Fruit fly (Drosophila melanogaster) whole organism, embryonic: ENCODE measurements around the gene Syx5.

Experiments used
- Bdp1 ChIP-seq: fragments of 200-800 bp; sonication (Bioruptor generic); optimal IDR thresholded peaks from 3 replicates; lab custom pipeline; 2016; ENCODE audit warnings: missing biosample characterization, missing genetic modification characterization
- CG11247 ChIP-seq: fragments of 200-800 bp; sonication (Bioruptor generic); IDR thresholded peaks from 2 replicates; pipeline ENCODE4 v1.3.6; 2022; ENCODE audit warnings: missing biosample characterization, missing genetic modification characterization
- CG12391 ChIP-seq: fragments of 200-800 bp; sonication (Bioruptor generic); optimal IDR thresholded peaks from 3 replicates; lab custom pipeline; 2018; ENCODE audit warnings: missing biosample characterization, mild to moderate bottlenecking, missing genetic modification characterization, moderate library complexity
- CG13123 ChIP-seq: fragments of 200-800 bp; sonication (Bioruptor generic); optimal IDR thresholded peaks from 2 replicates; lab custom pipeline; 2016; ENCODE audit warnings: missing biosample characterization, missing genetic modification characterization
- CG13624 ChIP-seq: fragments of 200-800 bp; sonication (Bioruptor generic); optimal IDR thresholded peaks from 2 replicates; lab custom pipeline; 2016; ENCODE audit warnings: missing biosample characterization, missing genetic modification characterization
- CG13775 ChIP-seq: fragments of 200-800 bp; sonication (Bioruptor generic); optimal IDR thresholded peaks from 3 replicates; lab custom pipeline; 2017; ENCODE audit warnings: missing biosample characterization, mild to moderate bottlenecking, missing genetic modification characterization
- CG14441 ChIP-seq: fragments of 200-800 bp; sonication (Bioruptor generic); IDR thresholded peaks from 2 replicates; pipeline ENCODE4 v1.3.6; 2022; ENCODE audit warnings: missing biosample characterization, missing genetic modification characterization
- CG14965 ChIP-seq: fragments of 200-800 bp; sonication (Bioruptor generic); optimal IDR thresholded peaks from 2 replicates; lab custom pipeline; 2016; ENCODE audit warnings: missing biosample characterization, missing genetic modification characterization, borderline replicate concordance
- CG17912 ChIP-seq: fragments of 200-800 bp; sonication (Bioruptor generic); optimal IDR thresholded peaks from 2 replicates; lab custom pipeline; 2018; ENCODE audit warnings: missing biosample characterization, mild to moderate bottlenecking, missing genetic modification characterization
- CG2116 ChIP-seq: fragments of 200-800 bp; sonication (Bioruptor generic); optimal IDR thresholded peaks from 3 replicates; lab custom pipeline; 2018; ENCODE audit warnings: missing biosample characterization, mild to moderate bottlenecking, missing genetic modification characterization
- CG2199 ChIP-seq: fragments of 200-800 bp; sonication (Bioruptor generic); IDR thresholded peaks from 3 replicates; pipeline ENCODE4 v1.3.6; 2022; ENCODE audit warnings: missing biosample characterization, missing genetic modification characterization
- CG30431 ChIP-seq: fragments of 200-800 bp; sonication (Bioruptor generic); optimal IDR thresholded peaks from 2 replicates; lab custom pipeline; 2017; ENCODE audit warnings: missing biosample characterization, missing genetic modification characterization
- CG31388 ChIP-seq: fragments of 200-800 bp; sonication (Bioruptor generic); optimal IDR thresholded peaks from 2 replicates; lab custom pipeline; 2016; ENCODE audit warnings: missing biosample characterization, missing genetic modification characterization
- CG3163 ChIP-seq: fragments of 200-800 bp; sonication (Bioruptor generic); optimal IDR thresholded peaks from 3 replicates; lab custom pipeline; 2016; ENCODE audit warnings: missing biosample characterization, missing genetic modification characterization
- CG3995 ChIP-seq: fragments of 200-800 bp; sonication (Bioruptor generic); optimal IDR thresholded peaks from 3 replicates; lab custom pipeline; 2016; ENCODE audit warnings: missing biosample characterization, missing genetic modification characterization
- CG43689 ChIP-seq: fragments of 200-800 bp; sonication (Bioruptor generic); IDR thresholded peaks from 2 replicates; pipeline ENCODE4 v1.3.6; 2022; ENCODE audit warnings: missing biosample characterization, missing genetic modification characterization
- CG4730 ChIP-seq: fragments of 200-800 bp; sonication (Bioruptor generic); IDR thresholded peaks from 2 replicates; pipeline ENCODE4 v1.3.6; 2022; ENCODE audit warnings: missing biosample characterization, missing genetic modification characterization
- CG6854 ChIP-seq: fragments of 200-800 bp; sonication (Bioruptor generic); optimal IDR thresholded peaks from 3 replicates; lab custom pipeline; 2017; ENCODE audit warnings: missing biosample characterization, mild to moderate bottlenecking, missing genetic modification characterization
- CG7357 ChIP-seq: fragments of 200-800 bp; sonication (Bioruptor generic); IDR thresholded peaks from 3 replicates; pipeline ENCODE4 v1.3.6; 2022; ENCODE audit warnings: missing biosample characterization, missing genetic modification characterization
- CG7963 ChIP-seq: fragments of 200-800 bp; sonication (Bioruptor generic); IDR thresholded peaks from 3 replicates; pipeline ENCODE4 v1.3.6; 2022; ENCODE audit warnings: missing biosample characterization, missing genetic modification characterization; ENCODE audit not compliant: partially characterized antibody
- CG8388 ChIP-seq: fragments of 200-800 bp; sonication (Bioruptor generic); optimal IDR thresholded peaks from 2 replicates; lab custom pipeline; 2019; ENCODE audit warnings: missing biosample characterization, mild to moderate bottlenecking, missing genetic modification characterization, moderate library complexity
- D ChIP-seq, 2 experiments: fragments of 200-800 bp in 1 of 2; fragments of >200 bp in 1 of 2; sonication (Bioruptor generic) in 1 of 2; optimal IDR thresholded peaks; 2 replicates in 1 of 2; 3 replicates in 1 of 2; lab custom pipeline; 2017; ENCODE audit warnings: mild to moderate bottlenecking in 1 of 2, missing biosample characterization in 1 of 2, missing genetic modification characterization in 1 of 2, missing genetic modification reagents in 1 of 2
- D19A ChIP-seq: fragments of 200-800 bp; optimal IDR thresholded peaks from 3 replicates; lab custom pipeline; 2019; ENCODE audit warnings: missing biosample characterization, mild to moderate bottlenecking, missing genetic modification characterization, moderate library complexity
- Dp ChIP-seq: fragments of 200-800 bp; sonication (Bioruptor generic); optimal IDR thresholded peaks from 2 replicates; lab custom pipeline; 2018; ENCODE audit warnings: missing biosample characterization, mild to moderate bottlenecking, missing genetic modification characterization, moderate library complexity
- Fer3 ChIP-seq: fragments of 200-800 bp; sonication (Bioruptor generic); optimal IDR thresholded peaks from 2 replicates; lab custom pipeline; 2018; ENCODE audit warnings: missing biosample characterization, mild to moderate bottlenecking, missing genetic modification characterization, moderate library complexity
- HLHmδ ChIP-seq: fragments of 200-800 bp; sonication (Bioruptor generic); optimal IDR thresholded peaks from 2 replicates; lab custom pipeline; 2018; ENCODE audit warnings: missing biosample characterization, mild to moderate bottlenecking, missing genetic modification characterization, moderate library complexity
- Hr39 ChIP-seq: fragments of >200 bp; optimal IDR thresholded peaks from 2 replicates; lab custom pipeline; 2017
- Mad ChIP-seq: fragments of 200-800 bp; sonication (Bioruptor generic); optimal IDR thresholded peaks from 2 replicates; lab custom pipeline; 2016; ENCODE audit warnings: missing biosample characterization, missing genetic modification characterization
- Rx ChIP-seq: fragments of 200-800 bp; sonication (Bioruptor generic); IDR thresholded peaks from 2 replicates; pipeline ENCODE4 v1.3.6; 2022; ENCODE audit warnings: missing biosample characterization, missing genetic modification characterization
- Taf1 ChIP-seq: fragments of 200-800 bp; sonication (Bioruptor generic); IDR thresholded peaks from 2 replicates; pipeline ENCODE4 v1.3.6; 2022; ENCODE audit warnings: missing biosample characterization, missing genetic modification characterization
- ac ChIP-seq: fragments of 200-800 bp; sonication (Bioruptor generic); optimal IDR thresholded peaks from 3 replicates; lab custom pipeline; 2017; ENCODE audit warnings: missing biosample characterization, mild to moderate bottlenecking, missing genetic modification characterization
- al ChIP-seq: fragments of 200-800 bp; sonication (Bioruptor generic); IDR thresholded peaks from 2 replicates; pipeline ENCODE4 v1.3.6; 2022; ENCODE audit warnings: missing biosample characterization, missing genetic modification characterization
- cato ChIP-seq: fragments of 200-800 bp; sonication (Bioruptor generic); optimal IDR thresholded peaks from 2 replicates; lab custom pipeline; 2016; ENCODE audit warnings: missing biosample characterization, missing genetic modification characterization, borderline replicate concordance
- chif ChIP-seq, 2 experiments: fragments of 200-800 bp; sonication (Bioruptor generic); optimal IDR thresholded peaks; 3 replicates each; lab custom pipeline; 2016; ENCODE audit warnings: missing biosample characterization in 2 of 2, missing genetic modification characterization in 2 of 2
- dmrt11E ChIP-seq: fragments of 200-800 bp; sonication (Bioruptor generic); optimal IDR thresholded peaks from 3 replicates; lab custom pipeline; 2018; ENCODE audit warnings: missing biosample characterization, mild to moderate bottlenecking, missing genetic modification characterization, moderate library complexity
- dysf ChIP-seq: fragments of 200-800 bp; sonication (Bioruptor generic); IDR thresholded peaks from 3 replicates; pipeline ENCODE4 v1.3.6; 2022; ENCODE audit warnings: missing biosample characterization, missing genetic modification characterization
- eve ChIP-seq, 2 experiments: fragments of >200 bp; optimal IDR thresholded peaks; 2 replicates each; lab custom pipeline; 2017; ENCODE audit warnings: missing biosample characterization in 2 of 2, missing genetic modification characterization in 2 of 2
- gfzf ChIP-seq: fragments of 200-800 bp; sonication (Bioruptor generic); optimal IDR thresholded peaks from 2 replicates; lab custom pipeline; 2016; ENCODE audit warnings: missing biosample characterization, mild to moderate bottlenecking, missing genetic modification characterization, moderate library complexity
- grn ChIP-seq: fragments of 200-800 bp; sonication (Bioruptor generic); optimal IDR thresholded peaks from 3 replicates; lab custom pipeline; 2017; ENCODE audit warnings: missing biosample characterization, missing genetic modification characterization
- gt ChIP-seq: fragments of 200-800 bp; sonication (Bioruptor generic); IDR thresholded peaks from 2 replicates; pipeline ENCODE4 v1.3.6; 2022; ENCODE audit warnings: missing biosample characterization, missing genetic modification characterization
- ham ChIP-seq: fragments of 200-800 bp; sonication (Bioruptor generic); IDR thresholded peaks from 2 replicates; pipeline ENCODE4 v1.3.6; 2022; ENCODE audit warnings: missing biosample characterization, missing genetic modification characterization
- hth ChIP-seq: fragments of >200 bp; optimal IDR thresholded peaks from 2 replicates; lab custom pipeline; 2017; ENCODE audit warnings: inconsistent platforms
- nerfin-1 ChIP-seq: fragments of 200-800 bp; sonication (Bioruptor generic); optimal IDR thresholded peaks from 3 replicates; lab custom pipeline; 2019; ENCODE audit warnings: missing biosample characterization, mild to moderate bottlenecking, missing genetic modification characterization, moderate library complexity
- nerfin-2 ChIP-seq: fragments of 200-800 bp; sonication (Bioruptor generic); IDR thresholded peaks from 2 replicates; pipeline ENCODE4 v1.3.6; 2022; ENCODE audit warnings: missing biosample characterization, missing genetic modification characterization; ENCODE audit not compliant: partially characterized antibody
- seq ChIP-seq: fragments of 200-800 bp; sonication (Bioruptor generic); IDR thresholded peaks from 2 replicates; pipeline ENCODE4 v1.3.6; 2022; ENCODE audit warnings: missing biosample characterization, missing genetic modification characterization
- sima ChIP-seq: fragments of 200-800 bp; sonication (Bioruptor generic); optimal IDR thresholded peaks from 2 replicates; lab custom pipeline; 2016; ENCODE audit warnings: missing biosample characterization, missing genetic modification characterization
- tgo ChIP-seq: fragments of 200-800 bp; sonication (Bioruptor generic); IDR thresholded peaks from 3 replicates; pipeline ENCODE4 v1.3.6; 2022; ENCODE audit warnings: missing biosample characterization, missing genetic modification characterization
- tin ChIP-seq: fragments of 200-800 bp; sonication (Bioruptor generic); optimal IDR thresholded peaks from 3 replicates; lab custom pipeline; 2016; ENCODE audit warnings: missing biosample characterization, missing genetic modification characterization
- tna ChIP-seq: fragments of 200-800 bp; sonication (Bioruptor generic); IDR thresholded peaks from 2 replicates; pipeline ENCODE4 v1.3.6; 2022; ENCODE audit warnings: missing biosample characterization, missing genetic modification characterization; ENCODE audit not compliant: partially characterized antibody
- twi ChIP-seq: fragments of 200-800 bp; optimal IDR thresholded peaks from 2 replicates; lab custom pipeline; 2019; ENCODE audit warnings: missing biosample characterization, mild to moderate bottlenecking, missing genetic modification characterization, moderate library complexity

The Syx5 gene

DNA sequence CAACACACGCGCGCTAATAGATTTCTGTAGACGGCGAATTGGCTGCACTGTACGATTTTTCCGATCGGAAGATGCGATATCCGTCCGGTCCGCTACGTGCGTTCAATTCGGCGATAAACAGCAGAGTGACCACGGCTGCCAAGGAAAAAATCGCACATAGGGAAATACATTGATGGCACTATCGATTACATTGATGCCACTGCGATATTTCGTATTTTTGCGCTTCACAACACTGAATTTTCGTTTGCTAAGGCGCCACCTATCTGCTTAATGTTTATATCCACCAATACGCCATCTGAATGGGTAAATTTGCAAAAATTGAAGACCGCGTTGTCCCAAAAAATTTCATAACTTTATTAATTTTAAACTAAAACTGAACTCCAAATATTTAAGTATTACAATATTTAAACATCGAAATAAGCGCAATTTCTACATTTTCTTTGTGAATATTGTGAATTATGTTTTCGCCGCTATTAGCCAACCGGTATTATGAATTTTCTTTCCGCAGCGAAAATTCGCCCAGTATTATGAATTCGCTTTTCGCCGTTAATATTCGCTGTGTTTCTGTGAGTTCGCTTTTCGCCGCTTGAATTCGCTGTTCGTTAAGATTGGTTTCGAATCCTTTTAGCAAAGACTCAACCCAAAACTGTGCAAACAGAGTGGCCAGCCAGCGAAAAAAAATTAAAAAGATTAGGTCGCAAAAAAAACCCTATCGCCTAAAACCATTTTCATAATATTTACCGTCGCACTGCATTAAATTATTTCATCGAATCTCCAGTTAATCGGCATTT is 19.3 kb upstream of the Syx5 start, which contains the start of the genes crp and pkaap (continued):
- TF ChIP-seq CG17912 (GFP tag; lab: Kevin White, UChicago) (peak; percentile 74), CG3995 (GFP tag; lab: Kevin White, UChicago) (peak; percentile 55), sima (peak; percentile 20), tna (GFP tag; lab: Robert Waterston, UW) (no peak), CG14965 (peak; percentile 22), ham (GFP tag; lab: Robert Waterston, UW) (no peak), gt (no peak), HLHmδ (peak; percentile 94), Mad (GFP tag; lab: Kevin White, UChicago) (peak; percentile 71), CG11247 (no peak), Hr39 (no peak), CG43689 (GFP tag; lab: Robert Waterston, UW) (no peak), seq (no peak), CG7963 (GFP tag; lab: Robert Waterston, UW) (no peak), CG30431 (GFP tag; lab: Kevin White, UChicago) (peak; percentile 6), CG3163 (GFP tag; lab: Kevin White, UChicago) (peak; percentile 73), dmrt11E (peak; percentile 63), CG12391 (tag; lab: Kevin White, UChicago) (peak; percentile 70), D (optimal IDR thresholded peaks at IDR 0.05; lab: Kevin White, UChicago) (no peak), D (GFP tag; optimal IDR thresholded peaks at IDR 0.05; lab: Kevin White, UChicago) (peak; percentile 43), hth (lab: Kevin White, UChicago) (no peak), D19A (tag; lab: Kevin White, UChicago) (peak; percentile 24), twi (tag; lab: Kevin White, UChicago) (peak; percentile 3), tin (GFP tag; lab: Kevin White, UChicago) (peak; percentile 90), Rx (GFP tag; lab: Robert Waterston, UW) (no peak), chif (GFP tag; optimal IDR thresholded peaks at IDR 0.05; lab: Kevin White, UChicago) (peak; percentile 73 to 89), tgo (GFP tag; lab: Robert Waterston, UW) (no peak), CG14441 (GFP tag; lab: Robert Waterston, UW) (no peak), ac (GFP tag; lab: Kevin White, UChicago) (peak; percentile 3), CG8388 (GFP tag; lab: Kevin White, UChicago) (peak; percentile 54), eve (GFP tag; optimal IDR thresholded peaks at IDR 0.05; lab: Kevin White, UChicago) (no peak), nerfin-2 (GFP tag; lab: Robert Waterston, UW) (no peak), Taf1 (GFP tag; lab: Robert Waterston, UW) (no peak), dysf (GFP tag; lab: Robert Waterston, UW) (no peak), al (GFP tag; lab: Robert Waterston, UW) (no peak), grn (GFP tag; lab: Kevin White, UChicago) (peak; percentile 90), CG6854 (GFP tag; lab: Kevin White, UChicago) (peak; percentile 37), gfzf (GFP tag; lab: Kevin White, UChicago) (peak; percentile 98), CG13123 (GFP tag; lab: Kevin White, UChicago) (peak; percentile 73), Bdp1 (GFP tag; lab: Kevin White, UChicago) (peak; percentile 82), CG31388 (GFP tag; lab: Kevin White, UChicago) (peak; percentile 66), cato (GFP tag; lab: Kevin White, UChicago) (no peak), CG2116 (peak; percentile 76), Dp (GFP tag; lab: Kevin White, UChicago) (peak; percentile 90), nerfin-1 (tag; lab: Kevin White, UChicago) (no peak), Fer3 (tag; lab: Kevin White, UChicago) (peak; percentile 75), CG7357 (GFP tag; lab: Robert Waterston, UW) (peak; percentile 51; the same call in 1 of the 3 replicates), CG13624 (GFP tag; lab: Kevin White, UChicago) (peak; percentile 78), CG4730 (GFP tag; lab: Robert Waterston, UW) (no peak), CG2199 (GFP tag; lab: Robert Waterston, UW) (no peak), CG13775 (GFP tag; lab: Kevin White, UChicago) (peak; percentile 58)
